Worm (Caenorhabditis elegans): ENCODE data around the gene C50E3.6.

ce11 chrV:7590454-7590853 is at the start of gene C50E3.6:
- TF ChIP-seq blmp-1 (tag; optimal IDR thresholded peaks at IDR 0.05) (no peak), nhr-237 (tag; optimal IDR thresholded peaks at IDR 0.05) (no peak), ztf-4 (tag; optimal IDR thresholded peaks at IDR 0.05) (no peak), vab-15 (tag; optimal IDR thresholded peaks at IDR 0.05) (no peak), nhr-28 (tag; optimal IDR thresholded peaks at IDR 0.05) (no peak), hpl-2 (GFP tag; optimal IDR thresholded peaks at IDR 0.05) (no peak), unc-62 (GFP tag; optimal IDR thresholded peaks at IDR 0.05) (no peak), mdl-1 (tag; optimal IDR thresholded peaks at IDR 0.05) (no peak), F16B12.6 (tag; optimal IDR thresholded peaks at IDR 0.05) (no peak)
